Worm (Caenorhabditis elegans) whole organism, L1 larva: ENCODE measurements around the gene Y102A11A.1.
A peak's percentile ranks its signal among the peaks of the same experiment; 100 is the strongest.

Experiments used
- C04F5.9 ChIP-seq: sonication (generic microtip); optimal IDR thresholded peaks from 2 replicates; lab custom pipeline; 2016; ENCODE audit warnings: missing genetic modification characterization, missing compliant biosample characterization
- alr-1 ChIP-seq: fragments of 200-800 bp; sonication (Bioruptor generic); optimal IDR thresholded peaks from 2 replicates; lab custom pipeline; 2018; ENCODE audit warnings: borderline replicate concordance, mild to moderate bottlenecking, missing genetic modification characterization, missing compliant biosample characterization
- aly-2 ChIP-seq: fragments of 150-350 bp; optimal IDR thresholded peaks from 2 replicates; lab custom pipeline; 2014; ENCODE audit warnings: missing biosample characterization, missing genetic modification characterization
- ceh-63 ChIP-seq: fragments of 200-800 bp; sonication (Bioruptor generic); optimal IDR thresholded peaks from 2 replicates; lab custom pipeline; 2018; ENCODE audit warnings: mild to moderate bottlenecking, missing genetic modification characterization, missing compliant biosample characterization
- ceh-8 ChIP-seq: fragments of 200-800 bp; sonication (Bioruptor generic); optimal IDR thresholded peaks from 2 replicates; lab custom pipeline; 2018; ENCODE audit warnings: mild to moderate bottlenecking, missing genetic modification characterization, moderate library complexity, missing compliant biosample characterization
- ceh-88 ChIP-seq: fragments of 200-800 bp; sonication (Bioruptor generic); IDR thresholded peaks from 2 replicates; pipeline ENCODE4 v1.3.6; 2022; ENCODE audit warnings: missing genetic modification characterization, missing compliant biosample characterization
- dsc-1 ChIP-seq: sonication (generic microtip); optimal IDR thresholded peaks from 2 replicates; lab custom pipeline; 2016; ENCODE audit warnings: mild to moderate bottlenecking, missing genetic modification characterization, missing compliant biosample characterization
- efl-3 ChIP-seq: fragments of 200-800 bp; sonication (Bioruptor generic); optimal IDR thresholded peaks from 2 replicates; lab custom pipeline; 2018; ENCODE audit warnings: mild to moderate bottlenecking, missing genetic modification characterization, missing compliant biosample characterization
- egl-13 ChIP-seq: sonication (generic microtip); optimal IDR thresholded peaks from 2 replicates; lab custom pipeline; 2016; ENCODE audit warnings: missing genotype, missing genetic modification reagents, missing genetic modification characterization, missing compliant biosample characterization
- egl-27 ChIP-seq, 2 experiments: fragments of 150-350 bp in 1 of 2; sonication (generic microtip); optimal IDR thresholded peaks; 3 replicates each; lab custom pipeline; 2017 to 2018; ENCODE audit warnings: missing biosample characterization in 2 of 2, missing genetic modification characterization in 2 of 2, missing genetic modification reagents in 2 of 2
- ets-5 ChIP-seq: fragments of 200-800 bp; sonication (Bioruptor generic); IDR thresholded peaks from 2 replicates; pipeline ENCODE4 v1.3.6; 2022; ENCODE audit warnings: missing genetic modification characterization, missing compliant biosample characterization
- fkh-8 ChIP-seq: sonication (generic microtip); optimal IDR thresholded peaks from 2 replicates; lab custom pipeline; 2016; ENCODE audit warnings: mild to moderate bottlenecking, missing genetic modification characterization, missing compliant biosample characterization
- isw-1 ChIP-seq: fragments of 200-800 bp; sonication (Bioruptor generic); IDR thresholded peaks from 2 replicates; pipeline ENCODE4 v1.3.6; 2022; ENCODE audit warnings: missing genetic modification characterization, missing compliant biosample characterization
- jun-1 ChIP-seq: fragments of 150-350 bp; optimal IDR thresholded peaks from 2 replicates; lab custom pipeline; 2014; ENCODE audit warnings: missing biosample characterization, missing genetic modification reagents, missing genetic modification characterization
- lin-14 ChIP-seq: fragments of 200-800 bp; sonication (Bioruptor generic); optimal IDR thresholded peaks from 2 replicates; lab custom pipeline; 2018; ENCODE audit warnings: mild to moderate bottlenecking, missing genetic modification characterization, moderate library complexity, missing compliant biosample characterization
- lin-35 ChIP-seq, 2 experiments: fragments of 150-350 bp; optimal IDR thresholded peaks; 2 replicates each; lab custom pipeline; 2014; ENCODE audit warnings: missing biosample characterization in 2 of 2, missing genetic modification characterization in 2 of 2, missing genetic modification reagents in 2 of 2
- lin-39 ChIP-seq: fragments of 150-350 bp; optimal IDR thresholded peaks from 2 replicates; lab custom pipeline; 2014; ENCODE audit warnings: missing biosample characterization, missing genetic modification reagents, missing genetic modification characterization
- lir-3 ChIP-seq: sonication (generic microtip); optimal IDR thresholded peaks from 2 replicates; lab custom pipeline; 2016; ENCODE audit warnings: mild to moderate bottlenecking, missing genetic modification characterization, moderate library complexity, missing compliant biosample characterization; ENCODE audit not compliant: poor library complexity
- mab-9 ChIP-seq: fragments of 200-800 bp; sonication (Bioruptor generic); IDR thresholded peaks from 2 replicates; pipeline ENCODE4 v1.3.6; 2022; ENCODE audit warnings: missing genetic modification reagents, missing genetic modification characterization, missing compliant biosample characterization
- mdl-1 ChIP-seq, 2 experiments: fragments of 150-350 bp; optimal IDR thresholded peaks; 2 replicates each; lab custom pipeline; 2014 to 2017; ENCODE audit warnings: missing biosample characterization in 2 of 2, missing genetic modification characterization in 2 of 2, inconsistent platforms in 1 of 2
- mef-2 ChIP-seq: fragments of 150-350 bp; optimal IDR thresholded peaks from 2 replicates; lab custom pipeline; 2014; ENCODE audit warnings: missing biosample characterization, missing genetic modification characterization
- nhr-11 ChIP-seq: fragments of 150-350 bp; optimal IDR thresholded peaks from 2 replicates; lab custom pipeline; 2014; ENCODE audit warnings: missing biosample characterization, missing genetic modification characterization
- nhr-28 ChIP-seq: fragments of 150-350 bp; optimal IDR thresholded peaks from 2 replicates; lab custom pipeline; 2014; ENCODE audit warnings: missing biosample characterization, missing genetic modification characterization
- nhr-47 ChIP-seq: sonication (generic microtip); optimal IDR thresholded peaks from 2 replicates; lab custom pipeline; 2016; ENCODE audit warnings: mild to moderate bottlenecking, missing genetic modification characterization, moderate library complexity, missing compliant biosample characterization
- nhr-71 ChIP-seq: sonication (generic microtip); optimal IDR thresholded peaks from 2 replicates; lab custom pipeline; 2016; ENCODE audit warnings: mild to moderate bottlenecking, missing genetic modification characterization, moderate library complexity, missing compliant biosample characterization
- pax-3 ChIP-seq: fragments of 200-800 bp; sonication (Bioruptor generic); optimal IDR thresholded peaks from 2 replicates; lab custom pipeline; 2018; ENCODE audit warnings: mild to moderate bottlenecking, missing genetic modification characterization, moderate library complexity, missing compliant biosample characterization
- pqm-1 ChIP-seq: sonication (generic microtip); optimal IDR thresholded peaks from 3 replicates; lab custom pipeline; 2017; ENCODE audit warnings: missing biosample characterization, missing genetic modification characterization
- rnt-1 ChIP-seq: sonication (generic microtip); optimal IDR thresholded peaks from 2 replicates; lab custom pipeline; 2016; ENCODE audit warnings: mild to moderate bottlenecking, missing genetic modification characterization, moderate library complexity, missing compliant biosample characterization
- skn-1 ChIP-seq: fragments of 150-350 bp; optimal IDR thresholded peaks from 2 replicates; lab custom pipeline; 2014; ENCODE audit warnings: missing biosample characterization, missing genetic modification characterization
- snu-23 ChIP-seq: sonication (generic microtip); optimal IDR thresholded peaks from 2 replicates; lab custom pipeline; 2016; ENCODE audit warnings: missing genetic modification characterization, missing compliant biosample characterization
- sox-4 ChIP-seq: sonication (generic microtip); optimal IDR thresholded peaks from 2 replicates; lab custom pipeline; 2016; ENCODE audit warnings: missing genetic modification characterization, missing compliant biosample characterization
- swsn-7 ChIP-seq: sonication (generic microtip); optimal IDR thresholded peaks from 2 replicates; lab custom pipeline; 2016; ENCODE audit warnings: missing genetic modification characterization, missing compliant biosample characterization
- tlp-1 ChIP-seq: fragments of 150-350 bp; optimal IDR thresholded peaks from 2 replicates; lab custom pipeline; 2014; ENCODE audit warnings: missing biosample characterization, missing genetic modification characterization
- unc-130 ChIP-seq: fragments of 150-350 bp; optimal IDR thresholded peaks from 2 replicates; lab custom pipeline; 2017; ENCODE audit warnings: missing biosample characterization, missing genetic modification characterization, inconsistent platforms
- unc-30 ChIP-seq: sonication (generic microtip); optimal IDR thresholded peaks from 2 replicates; lab custom pipeline; 2017; ENCODE audit warnings: missing biosample characterization, missing genetic modification characterization
- unc-62 ChIP-seq: fragments of 150-350 bp; optimal IDR thresholded peaks from 2 replicates; lab custom pipeline; 2014; ENCODE audit warnings: missing biosample characterization, missing genetic modification reagents, missing genetic modification characterization
- unc-86 ChIP-seq: sonication (generic microtip); optimal IDR thresholded peaks from 2 replicates; lab custom pipeline; 2016; ENCODE audit warnings: missing genetic modification characterization, missing compliant biosample characterization
- zip-4 ChIP-seq: fragments of 200-800 bp; sonication (Bioruptor generic); optimal IDR thresholded peaks from 2 replicates; lab custom pipeline; 2018; ENCODE audit warnings: mild to moderate bottlenecking, missing genetic modification characterization, moderate library complexity, missing compliant biosample characterization
- ztf-4 ChIP-seq: fragments of 150-350 bp; optimal IDR thresholded peaks from 2 replicates; lab custom pipeline; 2014; ENCODE audit warnings: missing biosample characterization, missing genetic modification characterization

Gene Y102A11A.1

ce11 chrX:2078822-2079221, 27.2 kb downstream of the Y102A11A.1 start:
- peak; percentile 84 for TF ChIP-seq dsc-1
- TF ChIP-seq nhr-47 (tag; lab: Kevin White, UChicago): peak; percentile 51
- TF ChIP-seq pax-3: peak; percentile 8
- no peak for TF ChIP-seq lin-14 (GFP tag; lab: Kevin White, UChicago)
- peak; percentile 55 for TF ChIP-seq egl-13 (tag; lab: Kevin White, UChicago)
- TF ChIP-seq nhr-11 (tag; lab: Kevin White, UChicago): peak; percentile 19
- no peak for TF ChIP-seq ets-5
- peak; percentile 74 for TF ChIP-seq fkh-8 (tag; lab: Kevin White, UChicago)
- peak; percentile 39 for TF ChIP-seq nhr-71 (tag; lab: Kevin White, UChicago)

ce11 chrX:2079536-2079935, 27.9 kb downstream of the Y102A11A.1 start, which contains the start of gene F49H12.4:
Gene F49H12.4 (plus strand): TSS chrX:2079836.
- TF ChIP-seq fkh-8 (tag; lab: Kevin White, UChicago) (no peak), dsc-1 (peak; percentile 17)
- TF ChIP-seq, all 84 proteins: peak for 1

- peak; percentile 45 for TF ChIP-seq nhr-71 (tag; lab: Kevin White, UChicago)
- peak; percentile 39 for TF ChIP-seq dsc-1
- TF ChIP-seq unc-30 (tag; lab: Kevin White, UChicago): no peak
- peak; percentile 43 for TF ChIP-seq lin-14 (GFP tag; lab: Kevin White, UChicago)
- TF ChIP-seq nhr-47 (tag; lab: Kevin White, UChicago): peak; percentile 28
- TF ChIP-seq ceh-8 (GFP tag; lab: Kevin White, UChicago): no peak
- peak; percentile 49 for TF ChIP-seq unc-86
- TF ChIP-seq fkh-8 (tag; lab: Kevin White, UChicago): peak; percentile 67
- TF ChIP-seq, all 84 proteins: peak for 6
Observed at ce11 chrX:2084019-2084418, 32.4 kb downstream of the Y102A11A.1 start, which contains the start of gene F49H12.3. Gene F49H12.3 (plus strand): TSS chrX:2084375.

- TF ChIP-seq unc-130 (tag; lab: Kevin White, UChicago): no peak
- TF ChIP-seq isw-1 (GFP tag; lab: Robert Waterston, UW): no peak
- no peak for TF ChIP-seq rnt-1 (tag; lab: Kevin White, UChicago)
- no peak for TF ChIP-seq sox-4 (tag; lab: Kevin White, UChicago)
- TF ChIP-seq mef-2 (tag; lab: Kevin White, UChicago): no peak
- TF ChIP-seq nhr-11 (tag; lab: Kevin White, UChicago): no peak
- TF ChIP-seq C04F5.9 (tag; lab: Kevin White, UChicago): no peak
- TF ChIP-seq ceh-63 (GFP tag; lab: Kevin White, UChicago): no peak
- TF ChIP-seq mab-9 (GFP tag; lab: Robert Waterston, UW): no peak
- no peak for TF ChIP-seq pqm-1 (tag; lab: Kevin White, UChicago)
- no peak for TF ChIP-seq snu-23
- TF ChIP-seq aly-2 (tag; lab: Kevin White, UChicago): no peak
- no peak for TF ChIP-seq efl-3 (GFP tag; lab: Kevin White, UChicago)
Observed at ce11 chrX:2084988-2085387, 33.4 kb downstream of the Y102A11A.1 start, which contains the start of gene F49H12.2. Gene F49H12.2 (plus strand): TSS chrX:2085288.

ce11 chrX:2085494-2085893, 33.9 kb downstream of the Y102A11A.1 start:
- TF ChIP-seq ztf-4 (tag; lab: Kevin White, UChicago) (no peak), skn-1 (tag; lab: Kevin White, UChicago) (peak; percentile 62)
- TF ChIP-seq, all 84 proteins: peak for 1

ce11 chrX:2087716-2088115, 36.1 kb downstream of the Y102A11A.1 start:
- TF ChIP-seq aly-2 (tag; lab: Kevin White, UChicago): no peak
- TF ChIP-seq swsn-7 (tag; lab: Kevin White, UChicago): no peak

ce11 chrX:2089434-2089833, 37.8 kb downstream of the Y102A11A.1 start, which contains the start of gene lsy-2:
Gene lsy-2 (plus strand): TSS chrX:2089704.
- TF ChIP-seq nhr-28 (tag; lab: Kevin White, UChicago): no peak
- no peak for TF ChIP-seq tlp-1 (tag; lab: Kevin White, UChicago)
- TF ChIP-seq snu-23: peak; percentile 52
- TF ChIP-seq ceh-8 (GFP tag; lab: Kevin White, UChicago): no peak
- TF ChIP-seq mdl-1 (tag; optimal IDR thresholded peaks at IDR 0.05; lab: Kevin White, UChicago): peak in 1 of 2 experiments; percentile 48
- no peak for TF ChIP-seq jun-1
- peak; percentile 66 to 88 for TF ChIP-seq lin-35 (GFP tag; optimal IDR thresholded peaks at IDR 0.05; lab: Kevin White, UChicago)
- TF ChIP-seq zip-4 (GFP tag; lab: Kevin White, UChicago): peak; percentile 30
- TF ChIP-seq skn-1 (tag; lab: Kevin White, UChicago): peak; percentile 91
- TF ChIP-seq unc-62 (GFP tag; lab: Kevin White, UChicago): no peak
- no peak for TF ChIP-seq lin-39 (tag; lab: Kevin White, UChicago)
- no peak for TF ChIP-seq ceh-88 (GFP tag; lab: Robert Waterston, UW)
- no peak for TF ChIP-seq alr-1
- peak; percentile 18 for TF ChIP-seq unc-130 (tag; lab: Kevin White, UChicago)
- no peak for TF ChIP-seq egl-27 (tag; optimal IDR thresholded peaks at IDR 0.05; lab: Kevin White, UChicago)
- no peak for TF ChIP-seq lir-3 (tag; lab: Kevin White, UChicago)
